Worm (Caenorhabditis elegans) whole organism, L1 larva: ENCODE results near the gene VC5.2.

Source experiments
- C16A3.4 ChIP-seq: fragments of 150-350 bp; optimal IDR thresholded peaks from 2 replicates; lab custom pipeline; 2014; ENCODE audit warnings: missing biosample characterization, missing genetic modification characterization
- ces-1 ChIP-seq: fragments of 150-350 bp; optimal IDR thresholded peaks from 2 replicates; lab custom pipeline; 2014; ENCODE audit warnings: missing biosample characterization, missing genetic modification reagents, missing genetic modification characterization

ce11 chrV:7059350-7059749 lies 26.4 kb upstream of the VC5.2 start, which contains the start of gene mdt-6:
- no peak for TF ChIP-seq ces-1
- no peak for TF ChIP-seq C16A3.4
